Worm (Caenorhabditis elegans) whole organism, L1 larva: Measurements from ENCODE around the gene srx-136.

Experiments
- F16B12.6 ChIP-seq: fragments of 150-350 bp; optimal IDR thresholded peaks from 2 replicates; lab custom pipeline; 2014; ENCODE audit warnings: missing biosample characterization, missing genetic modification characterization
- hlh-4 ChIP-seq: sonication (generic microtip); optimal IDR thresholded peaks from 2 replicates; lab custom pipeline; 2016; ENCODE audit warnings: mild to moderate bottlenecking, missing genetic modification characterization, missing compliant biosample characterization
- jun-1 ChIP-seq: fragments of 150-350 bp; optimal IDR thresholded peaks from 2 replicates; lab custom pipeline; 2014; ENCODE audit warnings: missing biosample characterization, missing genetic modification reagents, missing genetic modification characterization
- nhr-237 ChIP-seq: fragments of 150-350 bp; optimal IDR thresholded peaks from 2 replicates; lab custom pipeline; 2014; ENCODE audit warnings: missing biosample characterization, missing genetic modification characterization
- nhr-47 ChIP-seq: sonication (generic microtip); optimal IDR thresholded peaks from 2 replicates; lab custom pipeline; 2016; ENCODE audit warnings: mild to moderate bottlenecking, missing genetic modification characterization, moderate library complexity, missing compliant biosample characterization
- nhr-76 ChIP-seq: sonication (generic microtip); optimal IDR thresholded peaks from 2 replicates; lab custom pipeline; 2017; ENCODE audit warnings: missing biosample characterization, missing genetic modification characterization
- nhr-77 ChIP-seq: fragments of 150-350 bp; optimal IDR thresholded peaks from 2 replicates; lab custom pipeline; 2014; ENCODE audit warnings: missing biosample characterization, missing genetic modification characterization
- rnt-1 ChIP-seq: sonication (generic microtip); optimal IDR thresholded peaks from 2 replicates; lab custom pipeline; 2016; ENCODE audit warnings: mild to moderate bottlenecking, missing genetic modification characterization, moderate library complexity, missing compliant biosample characterization
- sptf-1 ChIP-seq: fragments of 150-350 bp; optimal IDR thresholded peaks from 2 replicates; lab custom pipeline; 2014; ENCODE audit warnings: missing biosample characterization, missing genetic modification characterization

DNA sequence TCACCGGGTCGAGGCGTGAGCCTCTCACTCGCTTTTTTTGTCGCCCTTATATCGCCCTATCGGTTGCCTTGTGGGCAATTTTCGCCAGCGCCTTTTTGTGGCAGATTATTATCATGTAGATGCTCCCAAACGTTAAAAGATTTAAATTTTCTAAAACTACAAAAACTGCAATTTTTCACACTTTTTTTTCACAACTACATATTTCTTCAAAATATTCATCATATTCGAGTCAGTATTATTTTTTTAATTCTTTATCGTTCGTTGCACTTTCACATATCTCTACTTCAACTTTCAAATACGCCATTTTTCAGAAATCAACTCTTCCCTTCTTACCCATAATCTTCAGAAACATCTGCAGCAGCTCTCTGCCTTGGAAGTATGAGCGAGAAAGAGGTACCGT, 44.3 kb upstream of the srx-136 start, which contains the start of gene ceh-24:
- no peak for TF ChIP-seq nhr-47
- TF ChIP-seq rnt-1 (tag; lab: Kevin White, UChicago) = no peak
- TF ChIP-seq hlh-4 (tag; lab: Kevin White, UChicago) = no peak
- no peak for TF ChIP-seq nhr-77 (tag; lab: Kevin White, UChicago)
- no peak for TF ChIP-seq sptf-1
- no peak for TF ChIP-seq F16B12.6 (tag; lab: Kevin White, UChicago)
- no peak for TF ChIP-seq jun-1 (tag; lab: Kevin White, UChicago)
- TF ChIP-seq nhr-76 = no peak
- no peak for TF ChIP-seq nhr-237 (tag; lab: Kevin White, UChicago)
